Worm (Caenorhabditis elegans) whole organism, L4 larva: ENCODE measurements around the gene atg-10.

ENCODE experiments used
- D1046.2 ChIP-seq: fragments of 200-800 bp; sonication (Bioruptor generic); IDR thresholded peaks from 2 replicates; pipeline ENCODE4 v1.3.6; 2022; ENCODE audit warnings: missing genetic modification characterization, missing compliant biosample characterization
- F44E2.7 ChIP-seq: fragments of 200-800 bp; sonication (Bioruptor generic); IDR thresholded peaks from 2 replicates; pipeline ENCODE4 v2.1.2; 2022; ENCODE audit warnings: missing genetic modification characterization, missing compliant biosample characterization
- Y48G9A.11 ChIP-seq: fragments of 200-800 bp; sonication (Bioruptor generic); IDR thresholded peaks from 2 replicates; pipeline ENCODE4 v1.3.6; 2022; ENCODE audit warnings: missing genetic modification reagents, missing genetic modification characterization, missing compliant biosample characterization
- Y5F2A.4 ChIP-seq: fragments of 200-800 bp; sonication (Bioruptor generic); optimal IDR thresholded peaks from 2 replicates; lab custom pipeline; 2018; ENCODE audit warnings: mild to moderate bottlenecking, missing genetic modification characterization, missing compliant biosample characterization
- ZK337.2 ChIP-seq: fragments of 200-800 bp; sonication (Bioruptor generic); IDR thresholded peaks from 2 replicates; pipeline ENCODE4 v1.3.6; 2022; ENCODE audit warnings: missing genetic modification reagents, missing genetic modification characterization, missing compliant biosample characterization
- aha-1 ChIP-seq: fragments of 150-350 bp; peaks from one replicate; lab custom pipeline; 2014; ENCODE audit warnings: missing biosample characterization, missing genetic modification characterization
- aly-2 ChIP-seq: sonication (generic microtip); optimal IDR thresholded peaks from 2 replicates; lab custom pipeline; 2018; ENCODE audit warnings: missing biosample characterization, missing genetic modification characterization
- arid-1 ChIP-seq: fragments of 200-800 bp; sonication (Bioruptor generic); conservative IDR thresholded peaks from 2 replicates; pipeline ENCODE4 v1.3.6; 2022; ENCODE audit warnings: missing genetic modification reagents, missing genetic modification characterization, missing compliant biosample characterization
- ceh-20 ChIP-seq: fragments of 200-800 bp; sonication (Bioruptor generic); IDR thresholded peaks from 2 replicates; pipeline ENCODE4 v1.3.6; 2022; ENCODE audit warnings: missing genetic modification reagents, missing genetic modification characterization, missing compliant biosample characterization
- ceh-44 ChIP-seq: fragments of 200-800 bp; sonication (Bioruptor generic); IDR thresholded peaks from 2 replicates; pipeline ENCODE4 v1.3.6; 2022; ENCODE audit warnings: missing genetic modification reagents, missing genetic modification characterization, missing compliant biosample characterization
- ctbp-1 ChIP-seq: fragments of 200-800 bp; sonication (Bioruptor generic); IDR thresholded peaks from 2 replicates; pipeline ENCODE4 v1.3.6; 2022; ENCODE audit warnings: missing genetic modification reagents, missing genetic modification characterization, missing compliant biosample characterization
- fkh-10 ChIP-seq: fragments of 150-350 bp; optimal IDR thresholded peaks from 2 replicates; lab custom pipeline; 2014; ENCODE audit warnings: missing biosample characterization, missing genetic modification reagents, missing genetic modification characterization
- fos-1 ChIP-seq: fragments of 150-350 bp; optimal IDR thresholded peaks from 2 replicates; lab custom pipeline; 2014; ENCODE audit warnings: missing biosample characterization, missing genetic modification characterization
- hlh-11 ChIP-seq: fragments of 200-800 bp; sonication (Bioruptor generic); optimal IDR thresholded peaks from 2 replicates; lab custom pipeline; 2018; ENCODE audit warnings: mild to moderate bottlenecking, missing genetic modification characterization, missing compliant biosample characterization
- hlh-30 ChIP-seq: sonication (generic microtip); optimal IDR thresholded peaks from 2 replicates; lab custom pipeline; 2017; ENCODE audit warnings: antibody characterized with exemption, mild to moderate bottlenecking, missing genetic modification characterization, missing compliant biosample characterization; ENCODE audit not compliant: insufficient read depth
- lim-7 ChIP-seq: fragments of 200-800 bp; sonication (Bioruptor generic); IDR thresholded peaks from 2 replicates; pipeline ENCODE4 v1.3.6; 2022; ENCODE audit warnings: missing genetic modification characterization, missing compliant biosample characterization
- lin-1 ChIP-seq: fragments of 200-800 bp; sonication (Bioruptor generic); IDR thresholded peaks from 2 replicates; pipeline ENCODE4 v1.3.6; 2022; ENCODE audit warnings: missing genetic modification reagents, missing genetic modification characterization, missing compliant biosample characterization
- lin-13 ChIP-seq: fragments of 150-350 bp; optimal IDR thresholded peaks from 2 replicates; lab custom pipeline; 2014; ENCODE audit warnings: missing biosample characterization, missing genetic modification reagents, missing genetic modification characterization
- mep-1 ChIP-seq: fragments of 150-350 bp; sonication (generic microtip); optimal IDR thresholded peaks from 3 replicates; lab custom pipeline; 2014; ENCODE audit warnings: missing biosample characterization, missing genetic modification characterization
- mxl-2 ChIP-seq: fragments of 200-800 bp; sonication (Bioruptor generic); conservative IDR thresholded peaks from 2 replicates; pipeline ENCODE4 v1.3.6; 2022; ENCODE audit warnings: missing genetic modification reagents, missing genetic modification characterization, missing compliant biosample characterization
- mxl-3 ChIP-seq: fragments of 200-800 bp; sonication (Bioruptor generic); optimal IDR thresholded peaks from 2 replicates; lab custom pipeline; 2018; ENCODE audit warnings: mild to moderate bottlenecking, missing genetic modification characterization, missing compliant biosample characterization
- nhr-28 ChIP-seq: fragments of 150-350 bp; optimal IDR thresholded peaks from 2 replicates; lab custom pipeline; 2014; ENCODE audit warnings: missing biosample characterization, missing genetic modification characterization
- nhr-6 ChIP-seq: fragments of 150-350 bp; optimal IDR thresholded peaks from 2 replicates; lab custom pipeline; 2014; ENCODE audit warnings: missing biosample characterization, missing genetic modification characterization
- pha-4 ChIP-seq, 2 experiments: fragments of 150-350 bp in 1 of 2; fragments of 200-800 bp in 1 of 2; sonication (Bioruptor generic) in 1 of 2; IDR thresholded peaks in 1 of 2; optimal IDR thresholded peaks in 1 of 2; 2 replicates each; pipeline versions ENCODE4 v1.3.6 to Lab custom; 2014 to 2022; ENCODE audit warnings: missing genetic modification characterization in 2 of 2, missing genetic modification reagents in 2 of 2, missing biosample characterization in 1 of 2, missing compliant biosample characterization in 1 of 2
- saeg-2 ChIP-seq: fragments of 200-800 bp; sonication (Bioruptor generic); IDR thresholded peaks from 2 replicates; pipeline ENCODE4 v1.3.6; 2022; ENCODE audit warnings: missing genetic modification reagents, missing genetic modification characterization, missing compliant biosample characterization
- snpc-4 ChIP-seq: fragments of 150-350 bp; optimal IDR thresholded peaks from 2 replicates; lab custom pipeline; 2014; ENCODE audit warnings: missing biosample characterization, missing genetic modification characterization
- tag-97 ChIP-seq: fragments of 200-800 bp; sonication (Bioruptor generic); IDR thresholded peaks from 2 replicates; pipeline ENCODE4 v1.3.6; 2022; ENCODE audit warnings: missing genetic modification characterization, missing compliant biosample characterization
- unc-62 ChIP-seq, 3 experiments: fragments of 150-350 bp in 1 of 3; sonication (generic microtip); optimal IDR thresholded peaks in 2 of 3; peaks in 1 of 3; 1 replicate in 1 of 3; 2 replicates in 2 of 3; lab custom pipeline; 2014 to 2017; ENCODE audit warnings: missing biosample characterization in 3 of 3, missing genetic modification characterization in 3 of 3, missing genetic modification reagents in 3 of 3, missing genotype in 1 of 3
- vab-7 ChIP-seq: fragments of 200-800 bp; sonication (Bioruptor generic); IDR thresholded peaks from 2 replicates; pipeline ENCODE4 v1.3.6; 2022; ENCODE audit warnings: missing genetic modification reagents, missing genetic modification characterization, missing compliant biosample characterization

Gene atg-10

DNA sequence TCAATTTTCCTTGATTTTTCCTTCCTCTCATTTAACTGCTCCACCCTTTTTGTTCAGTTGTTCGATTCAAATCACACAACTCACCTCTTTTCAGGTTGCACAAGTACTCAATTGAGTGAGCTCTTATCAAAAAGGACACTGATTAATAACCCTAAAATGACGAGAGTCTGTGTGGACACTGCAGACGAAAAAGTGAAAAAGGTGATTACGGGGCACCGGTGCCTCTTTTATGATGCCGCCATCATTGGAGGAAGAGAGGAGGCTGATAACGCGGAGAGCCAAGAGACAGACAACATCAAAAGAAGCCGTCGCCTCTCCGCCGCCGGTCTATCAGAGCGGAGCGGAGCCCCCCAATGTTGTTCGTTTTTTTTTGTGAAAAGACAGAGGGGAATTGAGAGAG lies 33.8 kb upstream of the atg-10 start, which contains the start of gene sptf-2 (continued):
- TF ChIP-seq mxl-2 (GFP tag; lab: Robert Waterston, UW): no peak
- TF ChIP-seq hlh-11 (tag; lab: Kevin White, UChicago): peak; percentile 87
- TF ChIP-seq ceh-44 (GFP tag; lab: Robert Waterston, UW): no peak
- no peak for TF ChIP-seq lin-13
- TF ChIP-seq Y48G9A.11 (GFP tag; lab: Robert Waterston, UW): no peak
- no peak for TF ChIP-seq tag-97 (GFP tag; lab: Robert Waterston, UW)
- TF ChIP-seq lin-1 (GFP tag; lab: Robert Waterston, UW): no peak; the same call in 1 of the 2 replicates
- peak; percentile 59 for TF ChIP-seq nhr-6 (tag; lab: Kevin White, UChicago)

DNA sequence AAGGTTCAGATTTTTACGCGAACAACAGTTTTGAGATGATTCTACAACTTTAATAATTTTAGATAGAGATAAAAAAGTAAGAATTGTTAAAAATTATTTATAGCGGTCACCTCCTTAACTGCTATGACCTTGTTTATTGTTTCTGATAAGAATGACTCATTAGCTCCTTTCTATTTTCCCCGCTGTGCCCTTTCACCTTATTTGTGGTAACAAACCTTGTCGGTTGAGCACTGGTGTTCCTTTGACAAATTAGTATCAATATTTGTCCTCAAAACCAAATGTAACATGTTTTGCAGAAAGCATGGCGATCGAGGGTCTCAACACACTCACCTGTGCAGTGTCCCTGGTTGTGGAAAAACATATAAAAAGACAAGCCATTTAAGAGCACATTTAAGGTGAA lies 32.3 kb upstream of the atg-10 start:
- peak in 1 of 2 experiments; percentile 78 for TF ChIP-seq unc-62 (GFP tag; optimal IDR thresholded peaks at IDR 0.05 in 1 of 2; lab: Kevin White, UChicago)
- TF ChIP-seq unc-62 (tag; optimal IDR thresholded peaks at IDR 0.05; lab: Kevin White, UChicago): no peak
- TF ChIP-seq snpc-4 (tag; lab: Kevin White, UChicago): no peak
- TF ChIP-seq aha-1: no peak
- no peak for TF ChIP-seq ZK337.2 (GFP tag; lab: Robert Waterston, UW)

DNA sequence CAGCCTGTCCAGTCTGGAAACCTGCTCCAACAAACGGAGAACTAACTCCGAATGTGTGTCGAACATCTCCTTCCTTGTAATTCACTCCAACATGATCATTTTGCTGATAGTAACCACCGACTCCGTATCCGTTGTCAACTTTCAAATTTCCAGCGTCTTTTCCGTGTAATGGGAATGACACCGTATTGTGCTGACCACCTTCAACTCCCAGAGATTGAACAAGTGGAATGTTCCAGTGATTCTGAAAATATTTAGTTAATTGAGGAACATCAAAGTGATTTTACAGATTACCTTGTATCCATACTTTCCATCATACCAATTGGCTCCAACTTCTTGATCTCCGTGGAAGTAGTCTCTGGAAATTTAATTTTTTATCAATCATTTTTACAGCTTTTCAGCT lies 31.0 kb upstream of the atg-10 start:
- TF ChIP-seq aha-1: peak; percentile 93
- TF ChIP-seq aly-2 (tag; lab: Kevin White, UChicago): no peak

DNA sequence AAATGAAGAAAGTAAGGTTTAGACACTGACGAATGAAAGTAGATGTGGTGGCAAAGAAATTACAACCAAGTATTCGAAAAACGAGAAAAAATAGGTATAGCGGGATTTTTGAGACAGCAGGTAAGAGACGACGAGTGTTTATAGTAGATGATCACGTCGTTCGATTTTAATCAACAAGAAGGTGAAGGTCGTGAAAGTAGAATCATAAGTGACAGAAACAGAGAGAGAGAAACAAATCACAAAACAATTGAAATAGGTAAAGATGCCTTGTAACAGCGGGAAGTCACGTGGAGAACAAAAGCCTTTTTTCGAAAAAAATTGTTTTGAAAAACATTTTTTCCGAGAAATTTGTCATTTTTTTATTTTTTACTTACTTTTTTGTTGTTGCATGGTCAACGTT lies 28.8 kb upstream of the atg-10 start, which contains the start of gene T22C8.6:
Gene T22C8.6 (minus strand): TSS at position 194 of the 400 bp plus-strand sequence.
- no peak for TF ChIP-seq F44E2.7 (GFP tag; lab: Robert Waterston, UW)
- TF ChIP-seq mxl-3: peak; percentile 5
- no peak for TF ChIP-seq mep-1
- TF ChIP-seq hlh-30 (tag; lab: Kevin White, UChicago): peak; percentile 45
- peak; percentile 16 for TF ChIP-seq nhr-28

DNA sequence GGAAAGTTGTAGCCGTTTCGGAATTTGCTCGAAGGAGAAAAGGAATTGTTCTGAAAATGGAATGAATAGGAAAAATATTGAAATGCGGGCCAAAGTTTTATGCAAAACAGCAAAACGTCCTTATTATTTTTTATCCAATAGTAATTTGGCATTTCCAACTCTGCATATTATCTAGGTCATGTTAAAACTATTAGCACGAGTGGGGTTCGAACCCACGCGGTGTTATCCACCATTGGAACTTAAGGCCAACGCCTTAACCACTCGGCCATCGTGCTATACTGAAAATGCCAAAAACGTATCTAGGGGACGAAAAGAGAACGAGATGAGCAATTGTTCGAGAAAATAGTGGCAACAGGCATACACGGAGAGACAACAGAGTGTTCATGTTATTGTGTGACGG lies 27.2 kb upstream of the atg-10 start:
- TF ChIP-seq mxl-3 (no peak), lim-7 (GFP tag; lab: Robert Waterston, UW) (0 out of 2 replicates have a peak, but pooled peaks have one; percentile 30), fkh-10 (GFP tag; lab: Kevin White, UChicago) (no peak), Y5F2A.4 (GFP tag; lab: Kevin White, UChicago) (no peak), arid-1 (GFP tag; lab: Robert Waterston, UW) (0 out of 2 replicates have a peak, but pooled peaks have one; percentile 13), ctbp-1 (GFP tag; lab: Robert Waterston, UW) (no peak), vab-7 (no peak), saeg-2 (GFP tag; lab: Robert Waterston, UW) (no peak)

DNA sequence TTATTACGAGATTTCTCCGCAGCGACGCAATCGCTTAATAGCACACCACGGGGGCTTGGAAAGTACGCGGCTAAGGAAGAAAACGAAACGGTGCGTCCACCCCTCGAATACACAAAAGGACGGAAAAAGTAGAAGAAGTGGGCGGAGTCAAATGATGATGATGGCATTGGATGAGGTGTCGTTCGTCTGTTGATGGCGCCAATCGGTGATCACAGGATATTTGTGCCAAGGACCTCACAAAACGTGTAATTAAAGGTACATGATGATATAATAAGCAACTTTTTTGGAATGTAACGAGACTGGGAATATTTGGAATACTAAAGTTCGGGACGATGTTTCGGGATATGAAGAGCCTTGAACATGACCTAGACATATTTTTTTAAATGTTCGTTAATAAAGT lies 24.5 kb upstream of the atg-10 start, which contains the start of gene cutl-12:
Gene cutl-12 (minus strand): TSS at position 101 of the 400 bp plus-strand sequence.
- TF ChIP-seq arid-1 (GFP tag; lab: Robert Waterston, UW) (no peak), pha-4 (GFP tag; IDR thresholded peaks at IDR 0.05; lab: Robert Waterston, UW) (no peak), pha-4 (tag; optimal IDR thresholded peaks at IDR 0.05; lab: Kevin White, UChicago) (no peak), aha-1 (no peak), lin-13 (no peak), ceh-20 (no peak), saeg-2 (GFP tag; lab: Robert Waterston, UW) (no peak), Y5F2A.4 (GFP tag; lab: Kevin White, UChicago) (no peak), fos-1 (no peak), D1046.2 (GFP tag; lab: Robert Waterston, UW) (no peak), ctbp-1 (GFP tag; lab: Robert Waterston, UW) (no peak)
